Worm (Caenorhabditis elegans): ENCODE measurements around the gene npa-1.
"Not testable (repeated sequence)": the region's sequence is repeated elsewhere in the genome, so short reads cannot be mapped to it uniquely, and the experiment has no call there.

npa-1 gene

DNA sequence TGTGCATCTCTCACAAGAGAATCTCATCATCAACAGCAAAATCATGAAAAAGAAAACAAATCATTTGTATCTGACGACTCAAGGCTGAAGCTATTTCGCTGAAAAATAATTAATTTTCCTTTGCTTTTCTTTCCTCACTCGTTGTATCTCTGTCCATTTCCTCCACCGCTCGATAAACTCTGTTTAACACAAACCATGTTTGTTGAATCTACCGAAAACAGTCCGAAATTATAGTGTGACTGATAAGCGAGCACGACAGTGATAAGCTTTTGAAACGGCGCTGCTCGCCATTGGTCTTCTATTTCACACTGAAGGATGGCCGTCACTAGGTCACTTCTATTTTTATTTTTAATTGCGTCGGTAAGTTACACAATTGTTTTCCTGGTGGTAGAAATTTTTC, at the start of gene npa-1:
Gene npa-1, plus strand, starts transcription at position 142 of the 400 bp plus-strand sequence.
- no peak for TF ChIP-seq dao-5 (tag; optimal IDR thresholded peaks at IDR 0.05)

- TF ChIP-seq him-1 (tag; optimal IDR thresholded peaks at IDR 0.05) (no peak), dao-5 (tag; optimal IDR thresholded peaks at IDR 0.05) (no peak), W03F9.2 (tag; optimal IDR thresholded peaks at IDR 0.05) (no peak)
Observed at ce11 chrV:7027055-7027454, 48.5 kb upstream of the npa-1 start, which contains the start of gene F20A1.6. TSS of gene F20A1.6 (minus strand) at chrV:7027155.

ce11 chrV:7036475-7036874, 39.1 kb upstream of the npa-1 start, which contains the start of gene twk-11:
TSS of gene twk-11 (minus strand) at chrV:7036575.
- no peak for TF ChIP-seq dao-5 (tag; optimal IDR thresholded peaks at IDR 0.05)
- no peak for TF ChIP-seq W03F9.2 (tag; optimal IDR thresholded peaks at IDR 0.05)
- no peak for TF ChIP-seq him-1 (tag; optimal IDR thresholded peaks at IDR 0.05)

DNA sequence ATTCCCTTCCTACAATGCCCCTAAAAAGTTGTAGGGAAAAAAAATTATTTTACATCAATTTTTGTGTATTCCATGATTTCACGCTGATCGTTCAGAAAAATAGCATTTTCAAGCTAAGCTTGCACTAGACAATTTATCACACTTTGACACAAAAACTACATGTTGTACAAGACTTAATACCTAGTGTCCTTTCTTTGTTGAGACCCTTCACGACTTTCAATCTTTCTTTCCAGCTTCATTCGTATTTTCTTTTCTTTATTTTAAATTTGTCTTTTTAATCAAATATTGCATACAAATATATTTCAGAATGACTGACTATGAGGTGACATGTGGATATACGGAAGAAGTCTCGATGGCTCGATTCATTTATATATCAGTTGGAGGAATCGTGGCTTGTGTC, 29.6 kb upstream of the npa-1 start, which contains the start of gene F20A1.2:
Gene F20A1.2, plus strand, starts transcription at position 301 of the 400 bp plus-strand sequence.
- no peak for TF ChIP-seq dao-5 (tag; optimal IDR thresholded peaks at IDR 0.05)
- no peak for TF ChIP-seq him-1 (tag; optimal IDR thresholded peaks at IDR 0.05)
- TF ChIP-seq W03F9.2 (tag; optimal IDR thresholded peaks at IDR 0.05) = no peak

- no peak for TF ChIP-seq dao-5 (tag; optimal IDR thresholded peaks at IDR 0.05)
- TF ChIP-seq him-1 (tag; optimal IDR thresholded peaks at IDR 0.05) = no peak
- TF ChIP-seq W03F9.2 (tag; optimal IDR thresholded peaks at IDR 0.05) = no peak
Observed at ce11 chrV:7047512-7047911, 28.1 kb upstream of the npa-1 start, which contains the start of gene F20A1.8. TSS of gene F20A1.8 (minus strand) at chrV:7047612.

ce11 chrV:7050153-7050552, 25.4 kb upstream of the npa-1 start:
- TF ChIP-seq dao-5 (tag; optimal IDR thresholded peaks at IDR 0.05) (no peak), W03F9.2 (tag; optimal IDR thresholded peaks at IDR 0.05) (no peak), him-1 (tag; optimal IDR thresholded peaks at IDR 0.05) (no peak)

- no peak for TF ChIP-seq W03F9.2 (tag; optimal IDR thresholded peaks at IDR 0.05)
- TF ChIP-seq him-1 (tag; optimal IDR thresholded peaks at IDR 0.05) = no peak
- no peak for TF ChIP-seq dao-5 (tag; optimal IDR thresholded peaks at IDR 0.05)
Observed at ce11 chrV:7051133-7051765, 24.3 kb upstream of the npa-1 start, which contains the start of the genes tofu-2 and spig-1. TSS of gene tofu-2 (minus strand) at chrV:7051248. TSS of gene spig-1 (plus strand) at chrV:7051715.

DNA sequence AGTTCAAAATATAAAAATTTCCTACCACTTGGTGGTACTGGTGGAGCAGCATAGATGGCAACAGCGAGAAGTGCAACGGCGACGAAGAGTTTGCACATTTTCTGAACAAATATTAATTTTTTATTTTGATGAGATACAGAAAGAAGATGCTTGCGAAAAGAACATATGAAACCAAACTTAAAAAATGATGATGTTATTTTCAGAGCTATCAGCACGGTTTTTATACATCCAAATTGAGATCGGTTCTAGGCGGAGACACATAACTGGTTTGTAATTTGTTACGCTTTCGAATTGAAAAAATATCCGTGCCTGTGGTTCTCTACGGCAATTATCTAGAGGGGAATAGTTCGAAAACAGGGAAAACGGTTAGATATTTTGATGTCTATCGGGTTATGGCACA, 22.5 kb upstream of the npa-1 start, which contains the start of gene txt-17:
Gene txt-17, minus strand, starts transcription at position 101 of the 400 bp plus-strand sequence.
- TF ChIP-seq W03F9.2 (tag; optimal IDR thresholded peaks at IDR 0.05) (no peak), dao-5 (tag; optimal IDR thresholded peaks at IDR 0.05) (no peak), him-1 (tag; optimal IDR thresholded peaks at IDR 0.05) (no peak)

ce11 chrV:7054598-7054997, 21.0 kb upstream of the npa-1 start, which contains the start of gene spig-8:
TSS of gene spig-8 (plus strand) at chrV:7054898.
- TF ChIP-seq dao-5 (tag; optimal IDR thresholded peaks at IDR 0.05) (no peak), W03F9.2 (tag; optimal IDR thresholded peaks at IDR 0.05) (no peak), him-1 (tag; optimal IDR thresholded peaks at IDR 0.05) (no peak)

ce11 chrV:7057795-7058194, 17.8 kb upstream of the npa-1 start, which contains the start of gene Y57E12AL.2:
TSS of gene Y57E12AL.2 (plus strand) at chrV:7058095.
- not testable (repeated sequence) for TF ChIP-seq W03F9.2, dao-5, him-1 (tag; optimal IDR thresholded peaks at IDR 0.05)

- TF ChIP-seq him-1 (tag; optimal IDR thresholded peaks at IDR 0.05) (no peak), dao-5 (tag; optimal IDR thresholded peaks at IDR 0.05) (no peak), W03F9.2 (tag; optimal IDR thresholded peaks at IDR 0.05) (no peak)
Observed at ce11 chrV:7059350-7059749, 16.2 kb upstream of the npa-1 start, which contains the start of gene mdt-6. TSS of gene mdt-6 (minus strand) at chrV:7059624.

- no peak for TF ChIP-seq dao-5 (tag; optimal IDR thresholded peaks at IDR 0.05)
- TF ChIP-seq W03F9.2 (tag; optimal IDR thresholded peaks at IDR 0.05) = peak; percentile 95
Observed at ce11 chrV:7060396-7060795, 15.2 kb upstream of the npa-1 start, which contains the start of the genes Y57E12AL.6 and Y57E12AL.1. TSS of gene Y57E12AL.6 (minus strand) at chrV:7060470. TSS of gene Y57E12AL.1 (plus strand) at chrV:7060530.

DNA sequence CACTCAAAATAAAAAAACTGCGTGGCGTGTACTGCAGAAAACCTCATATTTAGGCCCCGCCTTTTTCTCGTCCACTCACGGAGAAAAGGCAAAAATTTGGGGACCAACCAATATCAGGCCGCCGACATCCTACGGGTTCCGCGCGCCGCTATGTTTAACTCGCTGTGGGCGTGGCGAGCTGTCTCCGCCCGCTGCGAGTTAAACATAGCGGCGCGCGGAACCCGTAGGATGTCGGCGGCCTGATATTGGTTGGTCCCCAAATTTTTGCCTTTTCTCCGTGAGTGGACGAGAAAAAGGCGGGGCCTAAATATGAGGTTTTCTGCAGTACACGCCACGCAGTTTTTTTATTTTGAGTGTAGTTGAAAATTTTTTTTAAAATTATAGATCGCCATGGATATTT, 12.8 kb upstream of the npa-1 start, which contains the start of gene tmem-258:
Gene tmem-258, plus strand, starts transcription at position 385 of the 400 bp plus-strand sequence.
- TF ChIP-seq W03F9.2, him-1, dao-5 (tag; optimal IDR thresholded peaks at IDR 0.05): not testable (repeated sequence)

ce11 chrV:7065226-7065625, 10.4 kb upstream of the npa-1 start, which contains the start of gene Y57E12AR.1:
TSS of gene Y57E12AR.1 (minus strand) at chrV:7065326.
- no peak for TF ChIP-seq him-1 (tag; optimal IDR thresholded peaks at IDR 0.05)
- no peak for TF ChIP-seq W03F9.2 (tag; optimal IDR thresholded peaks at IDR 0.05)
- no peak for TF ChIP-seq dao-5 (tag; optimal IDR thresholded peaks at IDR 0.05)

All from whole organism, L4/young adult.